Fruit fly (Drosophila melanogaster) whole organism, embryonic: ENCODE measurements around the gene Inx7.

Source experiments
- Bdp1 ChIP-seq: fragments of 200-800 bp; sonication (Bioruptor generic); optimal IDR thresholded peaks from 3 replicates; lab custom pipeline; 2016; ENCODE audit warnings: missing biosample characterization, missing genetic modification characterization
- CG10462 ChIP-seq: fragments of 200-800 bp; sonication (Bioruptor generic); optimal IDR thresholded peaks from 2 replicates; lab custom pipeline; 2016; ENCODE audit warnings: missing biosample characterization, missing genetic modification characterization
- CG10543 ChIP-seq: fragments of 200-800 bp; sonication (Bioruptor generic); optimal IDR thresholded peaks from 3 replicates; lab custom pipeline; 2017; ENCODE audit warnings: missing biosample characterization, mild to moderate bottlenecking, missing genetic modification characterization, moderate library complexity
- CG12942 ChIP-seq: fragments of 200-800 bp; sonication (Bioruptor generic); optimal IDR thresholded peaks from 3 replicates; lab custom pipeline; 2016; ENCODE audit warnings: missing biosample characterization, missing genetic modification characterization
- CG16779 ChIP-seq: fragments of 200-800 bp; sonication (Bioruptor generic); IDR thresholded peaks from 2 replicates; pipeline ENCODE4 v1.3.6; 2022; ENCODE audit warnings: missing biosample characterization, missing genetic modification characterization
- CG31388 ChIP-seq: fragments of 200-800 bp; sonication (Bioruptor generic); optimal IDR thresholded peaks from 2 replicates; lab custom pipeline; 2016; ENCODE audit warnings: missing biosample characterization, missing genetic modification characterization
- CG3838 ChIP-seq: fragments of 200-800 bp; sonication (Bioruptor generic); optimal IDR thresholded peaks from 3 replicates; lab custom pipeline; 2016; ENCODE audit warnings: missing biosample characterization, missing genetic modification characterization
- CG4282 ChIP-seq: fragments of 200-800 bp; sonication (Bioruptor generic); optimal IDR thresholded peaks from 2 replicates; lab custom pipeline; 2016; ENCODE audit warnings: missing biosample characterization, missing genetic modification characterization
- CG5953 ChIP-seq: fragments of 200-800 bp; sonication (Bioruptor generic); IDR thresholded peaks from 2 replicates; pipeline ENCODE4 v1.3.6; 2022; ENCODE audit warnings: missing biosample characterization, missing genetic modification characterization
- CG6654 ChIP-seq: fragments of 200-800 bp; sonication (Bioruptor generic); optimal IDR thresholded peaks from 2 replicates; lab custom pipeline; 2017; ENCODE audit warnings: missing biosample characterization, mild to moderate bottlenecking, missing genetic modification characterization
- CG6854 ChIP-seq: fragments of 200-800 bp; sonication (Bioruptor generic); optimal IDR thresholded peaks from 3 replicates; lab custom pipeline; 2017; ENCODE audit warnings: missing biosample characterization, mild to moderate bottlenecking, missing genetic modification characterization
- CG7357 ChIP-seq: fragments of 200-800 bp; sonication (Bioruptor generic); IDR thresholded peaks from 3 replicates; pipeline ENCODE4 v1.3.6; 2022; ENCODE audit warnings: missing biosample characterization, missing genetic modification characterization
- CG7745 ChIP-seq: fragments of 200-800 bp; sonication (Bioruptor generic); optimal IDR thresholded peaks from 2 replicates; lab custom pipeline; 2018; ENCODE audit warnings: missing biosample characterization, mild to moderate bottlenecking, missing genetic modification characterization, moderate library complexity
- CG8478 ChIP-seq: fragments of >200 bp; optimal IDR thresholded peaks from 2 replicates; lab custom pipeline; 2018
- CG9609 ChIP-seq: fragments of 200-800 bp; sonication (Bioruptor generic); optimal IDR thresholded peaks from 3 replicates; lab custom pipeline; 2016; ENCODE audit warnings: missing biosample characterization, missing genetic modification characterization
- CG9797 ChIP-seq: fragments of 200-800 bp; sonication (Bioruptor generic); optimal IDR thresholded peaks from 3 replicates; lab custom pipeline; 2018; ENCODE audit warnings: missing biosample characterization, mild to moderate bottlenecking, missing genetic modification characterization
- CG9876 ChIP-seq: fragments of 200-800 bp; sonication (Bioruptor generic); optimal IDR thresholded peaks from 2 replicates; lab custom pipeline; 2016; ENCODE audit warnings: missing biosample characterization, missing genetic modification characterization
- CkIIα-i1 ChIP-seq: fragments of 200-800 bp; sonication (Bioruptor generic); IDR thresholded peaks from 2 replicates; pipeline ENCODE4 v1.3.6; 2022; ENCODE audit warnings: missing biosample characterization, missing genetic modification characterization
- Dad ChIP-seq: fragments of 200-800 bp; sonication (Bioruptor generic); optimal IDR thresholded peaks from 3 replicates; lab custom pipeline; 2016; ENCODE audit warnings: missing biosample characterization, missing genetic modification characterization
- Dp ChIP-seq: fragments of 200-800 bp; sonication (Bioruptor generic); optimal IDR thresholded peaks from 2 replicates; lab custom pipeline; 2018; ENCODE audit warnings: missing biosample characterization, mild to moderate bottlenecking, missing genetic modification characterization, moderate library complexity
- HLH4C ChIP-seq: fragments of 200-800 bp; sonication (Bioruptor generic); IDR thresholded peaks from 3 replicates; pipeline ENCODE4 v1.3.6; 2022; ENCODE audit warnings: missing biosample characterization, missing genetic modification characterization; ENCODE audit not compliant: partially characterized antibody
- HLHmδ ChIP-seq: fragments of 200-800 bp; sonication (Bioruptor generic); optimal IDR thresholded peaks from 2 replicates; lab custom pipeline; 2018; ENCODE audit warnings: missing biosample characterization, mild to moderate bottlenecking, missing genetic modification characterization, moderate library complexity
- Hsf ChIP-seq: fragments of 200-800 bp; sonication (Bioruptor generic); optimal IDR thresholded peaks from 3 replicates; lab custom pipeline; 2016; ENCODE audit warnings: missing biosample characterization, missing genetic modification characterization
- Jarid2 ChIP-seq: fragments of 200-800 bp; sonication (Bioruptor generic); optimal IDR thresholded peaks from 3 replicates; lab custom pipeline; 2017; ENCODE audit warnings: mild to moderate bottlenecking, missing biosample characterization, missing genetic modification reagents, missing genetic modification characterization
- Lhr ChIP-seq: fragments of 200-800 bp; sonication (Bioruptor generic); optimal IDR thresholded peaks from 3 replicates; lab custom pipeline; 2017; ENCODE audit warnings: mild to moderate bottlenecking, missing biosample characterization, missing genetic modification reagents, missing genetic modification characterization
- Lpt ChIP-seq: fragments of >200 bp; optimal IDR thresholded peaks from 2 replicates; lab custom pipeline; 2018; ENCODE audit warnings: missing biosample characterization, missing genetic modification characterization
- Mrtf ChIP-seq: fragments of 200-800 bp; sonication (Bioruptor generic); IDR thresholded peaks from 3 replicates; pipeline ENCODE4 v1.3.6; 2022; ENCODE audit warnings: missing biosample characterization, missing genetic modification characterization
- Nf-YC ChIP-seq: fragments of 200-800 bp; optimal IDR thresholded peaks from 3 replicates; lab custom pipeline; 2019; ENCODE audit warnings: missing biosample characterization, mild to moderate bottlenecking, missing genetic modification characterization, moderate library complexity
- Xbp1 ChIP-seq: fragments of 200-800 bp; sonication (Bioruptor generic); optimal IDR thresholded peaks from 3 replicates; lab custom pipeline; 2016; ENCODE audit warnings: missing biosample characterization, mild to moderate bottlenecking, missing genetic modification characterization
- abd-A ChIP-seq: fragments of 200-800 bp; sonication (Bioruptor generic); optimal IDR thresholded peaks from 3 replicates; lab custom pipeline; 2019; ENCODE audit warnings: missing biosample characterization, mild to moderate bottlenecking, missing genetic modification characterization, moderate library complexity
- cad ChIP-seq: fragments of >200 bp; optimal IDR thresholded peaks from 2 replicates; lab custom pipeline; 2017; ENCODE audit warnings: missing biosample characterization, missing genetic modification characterization
- ci ChIP-seq: fragments of 200-800 bp; sonication (Bioruptor generic); IDR thresholded peaks from 3 replicates; pipeline ENCODE4 v1.3.6; 2022; ENCODE audit warnings: missing biosample characterization, missing genetic modification characterization
- da ChIP-seq: fragments of 200-800 bp; sonication (Bioruptor generic); optimal IDR thresholded peaks from 2 replicates; lab custom pipeline; 2016; ENCODE audit warnings: missing biosample characterization, missing genetic modification characterization
- ems ChIP-seq: fragments of 200-800 bp; sonication (Bioruptor generic); optimal IDR thresholded peaks from 3 replicates; lab custom pipeline; 2016; ENCODE audit warnings: missing biosample characterization, missing genetic modification characterization
- ind ChIP-seq: fragments of 200-800 bp; sonication (Bioruptor generic); optimal IDR thresholded peaks from 3 replicates; lab custom pipeline; 2016; ENCODE audit warnings: missing biosample characterization, missing genetic modification characterization
- insv ChIP-seq, 2 experiments: fragments of 200-800 bp; sonication (Bioruptor generic); optimal IDR thresholded peaks; 3 replicates each; lab custom pipeline; 2016 to 2018; ENCODE audit warnings: missing biosample characterization in 2 of 2, missing genetic modification characterization in 2 of 2
- lilli ChIP-seq: fragments of 200-800 bp; sonication (Bioruptor generic); optimal IDR thresholded peaks from 3 replicates; lab custom pipeline; 2016; ENCODE audit warnings: missing biosample characterization, missing genetic modification characterization
- nmo ChIP-seq: fragments of 200-800 bp; sonication (Bioruptor generic); optimal IDR thresholded peaks from 2 replicates; lab custom pipeline; 2018; ENCODE audit warnings: missing biosample characterization, mild to moderate bottlenecking, missing genetic modification characterization, moderate library complexity
- nom ChIP-seq: fragments of 200-800 bp; sonication (Bioruptor generic); optimal IDR thresholded peaks from 2 replicates; lab custom pipeline; 2017; ENCODE audit warnings: missing biosample characterization, missing genetic modification characterization, mild to moderate bottlenecking, moderate library complexity, missing genetic modification reagents
- org-1 ChIP-seq: fragments of 200-800 bp; sonication (Bioruptor generic); optimal IDR thresholded peaks from 2 replicates; lab custom pipeline; 2017; ENCODE audit warnings: missing biosample characterization, missing genetic modification characterization
- pfk ChIP-seq: fragments of 200-800 bp; sonication (Bioruptor generic); optimal IDR thresholded peaks from 2 replicates; lab custom pipeline; 2018; ENCODE audit warnings: missing biosample characterization, mild to moderate bottlenecking, missing genetic modification characterization, moderate library complexity
- repo ChIP-seq: fragments of 200-800 bp; sonication (Bioruptor generic); optimal IDR thresholded peaks from 2 replicates; lab custom pipeline; 2016; ENCODE audit warnings: missing biosample characterization, missing genetic modification characterization
- rib ChIP-seq: fragments of 200-800 bp; sonication (Bioruptor generic); IDR thresholded peaks from 2 replicates; pipeline ENCODE4 v1.3.6; 2022; ENCODE audit warnings: missing biosample characterization, missing genetic modification characterization
- run ChIP-seq: fragments of 200-800 bp; sonication (Bioruptor generic); optimal IDR thresholded peaks from 3 replicates; lab custom pipeline; 2018; ENCODE audit warnings: missing biosample characterization, mild to moderate bottlenecking, missing genetic modification characterization
- sens-2 ChIP-seq: fragments of 200-800 bp; sonication (Bioruptor generic); IDR thresholded peaks from 2 replicates; pipeline ENCODE4 v1.3.6; 2022; ENCODE audit warnings: missing biosample characterization, missing genetic modification characterization
- slou ChIP-seq: fragments of 200-800 bp; sonication (Bioruptor generic); optimal IDR thresholded peaks from 3 replicates; lab custom pipeline; 2016; ENCODE audit warnings: missing biosample characterization, missing genetic modification characterization
- ssp ChIP-seq: fragments of 200-800 bp; sonication (Bioruptor generic); IDR thresholded peaks from 2 replicates; pipeline ENCODE4 v1.3.6; 2022; ENCODE audit warnings: missing biosample characterization, missing genetic modification characterization
- sug ChIP-seq: fragments of 200-800 bp; optimal IDR thresholded peaks from 2 replicates; lab custom pipeline; 2019; ENCODE audit warnings: missing biosample characterization, mild to moderate bottlenecking, missing genetic modification characterization, moderate library complexity
- tap ChIP-seq: fragments of 200-800 bp; optimal IDR thresholded peaks from 3 replicates; lab custom pipeline; 2019; ENCODE audit warnings: missing biosample characterization, mild to moderate bottlenecking, missing genetic modification characterization, moderate library complexity
- wor ChIP-seq: fragments of 200-800 bp; sonication (Bioruptor generic); IDR thresholded peaks from 2 replicates; pipeline ENCODE4 v1.3.6; 2022; ENCODE audit warnings: missing biosample characterization, missing genetic modification characterization
- zfh2 ChIP-seq: fragments of 200-800 bp; sonication (Bioruptor generic); optimal IDR thresholded peaks from 2 replicates; lab custom pipeline; 2016; ENCODE audit warnings: missing biosample characterization, missing genetic modification characterization

Gene Inx7

dm6 chrX:6985182-6985851 is 8.1 kb downstream of the Inx7 start (continued):
- TF ChIP-seq HLH4C (GFP tag; lab: Robert Waterston, UW) (peak; percentile 54; the same call in 2 of the 3 replicates), sug (tag; lab: Kevin White, UChicago) (no peak), nom (peak; percentile 32), CG6654 (GFP tag; lab: Kevin White, UChicago) (peak; percentile 55), CG31388 (GFP tag; lab: Kevin White, UChicago) (peak; percentile 4), ci (GFP tag; lab: Robert Waterston, UW) (peak; percentile 87), CG9609 (GFP tag; lab: Kevin White, UChicago) (peak; percentile 54), CG7357 (GFP tag; lab: Robert Waterston, UW) (peak; percentile 54; the same call in 1 of the 3 replicates), Mrtf (GFP tag; lab: Robert Waterston, UW) (no peak; the same call in 2 of the 3 replicates), CG10543 (GFP tag; lab: Kevin White, UChicago) (no peak), Lhr (GFP tag; lab: Kevin White, UChicago) (peak; percentile 34), CG7745 (no peak), CG8478 (no peak), cad (GFP tag; lab: Kevin White, UChicago) (no peak), CG3838 (GFP tag; lab: Kevin White, UChicago) (peak; percentile 49), CG9876 (GFP tag; lab: Kevin White, UChicago) (peak; percentile 60), sens-2 (GFP tag; lab: Robert Waterston, UW) (peak; percentile 53; the same call in 1 of the 2 replicates), CG16779 (no peak), HLHmδ (GFP tag; lab: Kevin White, UChicago) (peak; percentile 20), abd-A (tag; lab: Kevin White, UChicago) (peak; percentile 33), CG12942 (peak; percentile 34), ssp (GFP tag; lab: Robert Waterston, UW) (peak; percentile 61), nmo (GFP tag; lab: Kevin White, UChicago) (peak; percentile 90), rib (no peak), Lpt (GFP tag; lab: Kevin White, UChicago) (no peak), repo (peak; percentile 48), pfk (GFP tag; lab: Kevin White, UChicago) (peak; percentile 83), Dad (peak; percentile 40), ems (GFP tag; lab: Kevin White, UChicago) (peak; percentile 60), Xbp1 (GFP tag; lab: Kevin White, UChicago) (peak; percentile 76), da (peak; percentile 33), Bdp1 (peak; percentile 46), lilli (GFP tag; lab: Kevin White, UChicago) (peak; percentile 83), tap (peak; percentile 61), CG5953 (GFP tag; lab: Robert Waterston, UW) (peak; percentile 36; the same call in 1 of the 2 replicates), wor (GFP tag; lab: Robert Waterston, UW) (peak; percentile 60), Jarid2 (GFP tag; lab: Kevin White, UChicago) (peak; percentile 13), run (tag; lab: Kevin White, UChicago) (peak; percentile 36), ind (peak; percentile 64), Dp (GFP tag; lab: Kevin White, UChicago) (peak; percentile 18), CG6854 (GFP tag; lab: Kevin White, UChicago) (peak; percentile 10), Hsf (GFP tag; lab: Kevin White, UChicago) (peak; percentile 84), CG10462 (GFP tag; lab: Kevin White, UChicago) (peak; percentile 51), org-1 (peak; percentile 64), Nf-YC (tag; lab: Kevin White, UChicago) (no peak), CkIIα-i1 (GFP tag; lab: Robert Waterston, UW) (no peak), CG9797 (no peak), CG4282 (GFP tag; lab: Kevin White, UChicago) (no peak), zfh2 (GFP tag; lab: Kevin White, UChicago) (peak; percentile 71), slou (GFP tag; lab: Kevin White, UChicago) (peak; percentile 47), insv (GFP tag; optimal IDR thresholded peaks at IDR 0.05; lab: Kevin White, UChicago) (no peak)
